Worm (Caenorhabditis elegans): ENCODE measurements around the gene C10E2.1.

DNA sequence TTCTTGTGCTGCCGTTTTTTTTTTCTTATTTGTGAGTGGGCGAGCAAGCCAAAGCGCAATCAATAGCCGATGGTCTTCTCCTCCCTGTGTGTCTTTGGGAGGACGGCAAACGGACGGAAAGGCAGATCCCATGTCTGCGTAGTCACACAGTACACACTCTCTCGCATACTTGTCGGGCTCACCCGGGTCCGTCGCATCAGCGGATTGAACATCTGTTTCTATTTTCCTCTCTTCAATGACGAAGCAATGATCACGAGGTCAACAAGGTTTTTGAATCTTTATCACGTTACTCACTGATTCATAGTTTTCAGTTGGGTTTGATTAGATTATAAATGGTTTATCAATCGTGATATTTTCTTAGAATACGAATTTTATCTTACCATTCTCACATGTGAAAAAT, 52.9 kb downstream of the C10E2.1 start:
- TF ChIP-seq ceh-14 (tag; optimal IDR thresholded peaks at IDR 0.05) (no peak), ets-4 (tag; optimal IDR thresholded peaks at IDR 0.05) (no peak), hlh-8 (tag; optimal IDR thresholded peaks at IDR 0.05) (peak; percentile 22), pha-2 (tag; optimal IDR thresholded peaks at IDR 0.05) (no peak), ama-1 (optimal IDR thresholded peaks at IDR 0.05) (no peak), pha-4 (tag; optimal IDR thresholded peaks at IDR 0.05) (no peak), sox-4 (tag; optimal IDR thresholded peaks at IDR 0.05) (no peak), K09A11.1 (tag; optimal IDR thresholded peaks at IDR 0.05; ENCODE audit: insufficient read depth) (no peak), hlh-6 (tag; optimal IDR thresholded peaks at IDR 0.05) (no peak), rnt-1 (tag; optimal IDR thresholded peaks at IDR 0.05) (no peak), nfya-1 (tag; optimal IDR thresholded peaks at IDR 0.05) (no peak), sox-2 (GFP tag; IDR thresholded peaks at IDR 0.05) (no peak), Y22D7AL.16 (tag; optimal IDR thresholded peaks at IDR 0.05) (no peak)
